Worm (Caenorhabditis elegans) whole organism, mixed stage, embryonic: ENCODE measurements around the gene acr-12.

ENCODE experiments used
- unc-39 ChIP-seq: fragments of 150-350 bp; optimal IDR thresholded peaks from 2 replicates; lab custom pipeline; 2014; ENCODE audit warnings: missing biosample characterization, missing genetic modification characterization
- ztf-11 ChIP-seq: fragments of 150-350 bp; optimal IDR thresholded peaks from 2 replicates; lab custom pipeline; 2014; ENCODE audit warnings: missing biosample characterization, missing genetic modification characterization

ce11 chrX:13558667-13559066 lies 26.0 kb downstream of the acr-12 start:
- TF ChIP-seq unc-39 (tag; lab: Kevin White, UChicago) (no peak), ztf-11 (tag; lab: Kevin White, UChicago) (no peak)
